Worm (Caenorhabditis elegans): ENCODE measurements around the gene E02H1.6.

The E02H1.6 gene

ce11 chrII:9600022-9600722 lies 3.7 kb downstream of the E02H1.6 start:
- TF ChIP-seq ceh-36 (tag; optimal IDR thresholded peaks at IDR 0.05) (no peak), pes-1 (GFP tag; IDR thresholded peaks at IDR 0.05) (no peak), flt-1 (GFP tag; IDR thresholded peaks at IDR 0.05) (no peak), B0310.2 (tag; optimal IDR thresholded peaks at IDR 0.05) (no peak), ets-7 (tag; optimal IDR thresholded peaks at IDR 0.05) (no peak), tbx-11 (GFP tag; IDR thresholded peaks at IDR 0.05) (no peak), F13C5.2 (tag; optimal IDR thresholded peaks at IDR 0.05) (no peak), ceh-13 (GFP tag; optimal IDR thresholded peaks at IDR 0.05) (no peak)

- no peak for TF ChIP-seq hmg-4 (GFP tag; optimal IDR thresholded peaks at IDR 0.05)
- no peak for TF ChIP-seq ceh-36 (tag; optimal IDR thresholded peaks at IDR 0.05)
- no peak for TF ChIP-seq tra-4 (tag; optimal IDR thresholded peaks at IDR 0.05)
- no peak for TF ChIP-seq ceh-13 (GFP tag; optimal IDR thresholded peaks at IDR 0.05)
- TF ChIP-seq F13C5.2 (tag; optimal IDR thresholded peaks at IDR 0.05) = no peak
- TF ChIP-seq ama-1 (optimal IDR thresholded peaks at IDR 0.05) = no peak
- no peak for TF ChIP-seq aly-1 (tag; optimal IDR thresholded peaks at IDR 0.05)
- no peak for TF ChIP-seq B0310.2 (tag; optimal IDR thresholded peaks at IDR 0.05)
- TF ChIP-seq hnd-1 (tag; optimal IDR thresholded peaks at IDR 0.05) = no peak
- no peak for TF ChIP-seq tbx-37 (GFP tag; conservative IDR thresholded peaks at IDR 0.05)
- no peak for TF ChIP-seq tbx-11 (GFP tag; IDR thresholded peaks at IDR 0.05)
- no peak for TF ChIP-seq pes-1 (GFP tag; IDR thresholded peaks at IDR 0.05)
- no peak for TF ChIP-seq ets-7 (tag; optimal IDR thresholded peaks at IDR 0.05)
- no peak for TF ChIP-seq scrt-1 (GFP tag; IDR thresholded peaks at IDR 0.05)
- no peak for TF ChIP-seq sea-1 (GFP tag; conservative IDR thresholded peaks at IDR 0.05)
Observed at ce11 chrII:9601069-9601468, 4.6 kb downstream of the E02H1.6 start.

DNA sequence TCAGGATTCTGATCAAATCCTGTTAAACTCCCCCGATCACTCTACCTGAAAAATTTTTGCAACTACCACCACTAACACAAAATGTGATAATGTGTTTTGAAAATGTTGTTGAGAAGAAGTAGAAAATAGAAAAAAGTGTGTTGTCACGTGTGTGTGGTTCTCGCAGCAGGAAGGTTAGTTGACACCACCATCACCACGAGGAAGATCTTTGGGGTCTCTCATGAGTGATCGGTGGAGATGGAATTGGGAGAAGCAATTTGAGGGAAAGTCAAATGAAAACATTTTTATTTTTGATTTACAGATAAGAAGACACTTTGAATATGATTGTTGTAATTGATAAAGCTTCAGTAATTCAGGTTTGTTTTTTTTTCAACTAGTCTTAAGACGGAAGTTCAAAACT lies 5.2 kb downstream of the E02H1.6 start:
- TF ChIP-seq ceh-36 (tag; optimal IDR thresholded peaks at IDR 0.05) (no peak), tbx-37 (GFP tag; conservative IDR thresholded peaks at IDR 0.05) (no peak), scrt-1 (GFP tag; IDR thresholded peaks at IDR 0.05) (no peak), ama-1 (optimal IDR thresholded peaks at IDR 0.05) (no peak), ceh-13 (GFP tag; optimal IDR thresholded peaks at IDR 0.05) (no peak), sea-1 (GFP tag; conservative IDR thresholded peaks at IDR 0.05) (no peak), pes-1 (GFP tag; IDR thresholded peaks at IDR 0.05) (no peak)

DNA sequence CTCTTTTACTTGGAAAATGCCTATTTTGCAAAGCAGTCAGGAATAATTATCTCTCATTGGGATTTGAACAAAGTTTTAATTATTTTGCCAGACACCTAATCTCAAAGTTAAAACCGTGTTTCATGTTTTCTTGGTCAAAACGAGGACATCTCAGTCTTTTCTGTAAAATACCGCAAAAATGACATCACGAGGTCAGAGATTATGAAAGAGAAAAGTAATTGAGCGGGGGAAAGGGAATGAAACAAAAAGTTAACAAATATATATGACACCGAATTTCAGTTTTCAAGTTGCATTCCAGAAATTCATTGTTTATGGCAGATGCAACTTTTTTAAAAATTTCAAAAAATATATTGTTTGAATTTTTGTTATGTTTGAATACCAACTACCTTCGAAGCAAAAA lies 6.1 kb downstream of the E02H1.6 start:
- TF ChIP-seq tra-4 (tag; optimal IDR thresholded peaks at IDR 0.05) = no peak
- TF ChIP-seq B0310.2 (tag; optimal IDR thresholded peaks at IDR 0.05) = no peak
- TF ChIP-seq hmg-4 (GFP tag; optimal IDR thresholded peaks at IDR 0.05) = no peak
- no peak for TF ChIP-seq hnd-1 (tag; optimal IDR thresholded peaks at IDR 0.05)
- TF ChIP-seq ama-1 (optimal IDR thresholded peaks at IDR 0.05) = no peak
- TF ChIP-seq F13C5.2 (tag; optimal IDR thresholded peaks at IDR 0.05) = no peak
- TF ChIP-seq hmbx-1 (tag; optimal IDR thresholded peaks at IDR 0.05) = no peak
- TF ChIP-seq ceh-13 (GFP tag; optimal IDR thresholded peaks at IDR 0.05) = no peak
- no peak for TF ChIP-seq pes-1 (GFP tag; IDR thresholded peaks at IDR 0.05)
- no peak for TF ChIP-seq scrt-1 (GFP tag; IDR thresholded peaks at IDR 0.05)
- no peak for TF ChIP-seq ceh-36 (tag; optimal IDR thresholded peaks at IDR 0.05)
- TF ChIP-seq tbx-11 (GFP tag; IDR thresholded peaks at IDR 0.05) = no peak
- no peak for TF ChIP-seq tbx-37 (GFP tag; conservative IDR thresholded peaks at IDR 0.05)
- TF ChIP-seq aly-1 (tag; optimal IDR thresholded peaks at IDR 0.05) = no peak
- no peak for TF ChIP-seq sea-1 (GFP tag; conservative IDR thresholded peaks at IDR 0.05)
- TF ChIP-seq flt-1 (GFP tag; IDR thresholded peaks at IDR 0.05) = no peak
- TF ChIP-seq ets-7 (tag; optimal IDR thresholded peaks at IDR 0.05) = no peak

ce11 chrII:9603419-9603818 lies 6.9 kb downstream of the E02H1.6 start:
- TF ChIP-seq hnd-1 (tag; optimal IDR thresholded peaks at IDR 0.05) (no peak), sea-1 (GFP tag; conservative IDR thresholded peaks at IDR 0.05) (no peak), ama-1 (optimal IDR thresholded peaks at IDR 0.05) (no peak), tbx-37 (GFP tag; conservative IDR thresholded peaks at IDR 0.05) (no peak), F13C5.2 (tag; optimal IDR thresholded peaks at IDR 0.05) (no peak), aly-1 (tag; optimal IDR thresholded peaks at IDR 0.05) (no peak), hmbx-1 (tag; optimal IDR thresholded peaks at IDR 0.05) (no peak)

- no peak for TF ChIP-seq ama-1 (optimal IDR thresholded peaks at IDR 0.05)
- no peak for TF ChIP-seq F13C5.2 (tag; optimal IDR thresholded peaks at IDR 0.05)
- no peak for TF ChIP-seq ets-7 (tag; optimal IDR thresholded peaks at IDR 0.05)
- TF ChIP-seq ceh-13 (GFP tag; optimal IDR thresholded peaks at IDR 0.05) = no peak
- no peak for TF ChIP-seq aly-1 (tag; optimal IDR thresholded peaks at IDR 0.05)
- TF ChIP-seq B0310.2 (tag; optimal IDR thresholded peaks at IDR 0.05) = no peak
- TF ChIP-seq hnd-1 (tag; optimal IDR thresholded peaks at IDR 0.05) = no peak
- no peak for TF ChIP-seq tra-4 (tag; optimal IDR thresholded peaks at IDR 0.05)
Observed at ce11 chrII:9604063-9604462, 7.6 kb downstream of the E02H1.6 start.

DNA sequence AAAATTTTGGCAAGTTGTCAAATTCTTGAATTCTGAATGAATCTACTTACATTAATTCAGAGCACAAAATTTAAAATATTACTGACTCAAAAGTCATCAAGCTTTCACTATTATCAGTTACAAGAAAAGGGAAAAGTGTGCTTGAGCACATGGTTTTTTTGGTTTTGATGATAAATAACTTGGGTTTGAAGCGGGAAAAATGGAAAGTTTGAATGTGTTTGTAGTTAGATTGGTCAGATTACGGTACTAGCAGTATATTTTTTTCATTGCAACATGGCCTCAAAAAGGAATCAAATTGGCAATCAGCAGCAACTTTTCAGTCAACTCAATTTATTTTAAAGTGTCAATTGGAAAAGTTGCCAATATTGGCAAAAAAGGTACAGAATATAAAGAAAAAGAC lies 8.2 kb downstream of the E02H1.6 start:
- TF ChIP-seq tra-4 (tag; optimal IDR thresholded peaks at IDR 0.05) (no peak), ceh-13 (GFP tag; optimal IDR thresholded peaks at IDR 0.05) (no peak)

- TF ChIP-seq B0310.2 (tag; optimal IDR thresholded peaks at IDR 0.05) = no peak
- TF ChIP-seq flt-1 (GFP tag; IDR thresholded peaks at IDR 0.05) = no peak
Observed at ce11 chrII:9605336-9605735, 8.8 kb downstream of the E02H1.6 start, which contains the start of gene nhr-19. Gene nhr-19, minus strand, starts transcription at chrII:9605526.
